Fruit fly (Drosophila melanogaster) S2 (cell line): ENCODE measurements around the gene Dcr-1.

Source experiments
- CG8478 ChIP-seq: fragments of >200 bp; optimal IDR thresholded peaks from 2 replicates; lab custom pipeline; 2018
- CTCF ChIP-seq, 2 experiments: fragments of >200 bp; optimal IDR thresholded peaks; 2 replicates each; lab custom pipeline; 2018

- TF ChIP-seq CG8478 (lab: Kevin White, UChicago) (no peak), CTCF (optimal IDR thresholded peaks at IDR 0.05; lab: Kevin White, UChicago) (no peak)
Measured at dm6 chr3R:22752929-22753328, 12.0 kb upstream of the Dcr-1 start.
